Fruit fly (Drosophila melanogaster) whole organism, pupa: Measurements from ENCODE around the gene Akh.

ENCODE experiments used
- CG14655 ChIP-seq: fragments of 200-800 bp; sonication (Bioruptor generic); optimal IDR thresholded peaks from 3 replicates; lab custom pipeline; 2017; ENCODE audit warnings: mild to moderate bottlenecking, missing biosample characterization, missing genetic modification reagents, missing genetic modification characterization
- CG15710 ChIP-seq: fragments of 200-800 bp; sonication (Bioruptor generic); optimal IDR thresholded peaks from 2 replicates; lab custom pipeline; 2018; ENCODE audit warnings: missing biosample characterization, mild to moderate bottlenecking, missing genetic modification characterization, moderate library complexity
- CG9948 ChIP-seq: fragments of 200-800 bp; sonication (Bioruptor generic); optimal IDR thresholded peaks from 2 replicates; lab custom pipeline; 2018; ENCODE audit warnings: missing biosample characterization, mild to moderate bottlenecking, missing genetic modification characterization, moderate library complexity
- EcR ChIP-seq: fragments of 200-800 bp; sonication (Bioruptor generic); optimal IDR thresholded peaks from 3 replicates; lab custom pipeline; 2019; ENCODE audit warnings: missing biosample characterization, missing genetic modification characterization, mild to moderate bottlenecking, moderate library complexity, missing genetic modification reagents
- rn ChIP-seq: fragments of 200-800 bp; sonication (Bioruptor generic); IDR thresholded peaks from 2 replicates; pipeline ENCODE4 v1.3.6; 2022; ENCODE audit warnings: missing biosample characterization, missing genetic modification characterization

DNA sequence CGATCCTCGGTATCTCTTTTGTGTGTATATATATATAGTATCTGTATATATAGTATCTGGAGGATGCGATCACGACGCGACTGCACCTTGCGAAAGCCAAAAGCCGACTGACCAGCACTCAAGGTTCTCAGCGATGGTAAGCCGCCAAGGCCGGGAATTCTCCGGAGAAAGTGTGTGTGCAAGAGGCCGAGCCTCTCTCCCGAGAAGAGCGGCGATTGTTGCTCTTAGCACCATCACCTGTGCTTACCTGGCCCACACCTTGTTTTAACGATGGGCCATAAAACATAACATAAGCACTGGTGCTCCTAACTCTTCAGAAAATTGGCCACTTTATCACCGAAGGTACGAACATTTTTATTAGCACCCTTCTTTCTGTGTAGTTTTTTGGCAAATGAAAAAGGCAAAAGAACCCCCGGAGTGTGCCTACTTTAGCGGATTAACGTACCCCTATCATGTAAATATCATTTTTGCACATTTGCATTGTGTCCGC is 26.1 kb downstream of the Akh start, which contains the start of gene mas:
- TF ChIP-seq CG15710 = no peak
- TF ChIP-seq CG9948 (tag; lab: Kevin White, UChicago) = no peak
- no peak for TF ChIP-seq EcR (GFP tag; lab: Kevin White, UChicago)
- no peak for TF ChIP-seq rn (GFP tag; lab: Robert Waterston, UW)
- no peak for TF ChIP-seq CG14655 (GFP tag; lab: Kevin White, UChicago)
